Fruit fly (Drosophila melanogaster) whole organism, embryonic: ENCODE results near the gene Ptpmeg2.
A peak's percentile ranks its signal among the peaks of the same experiment; 100 is the strongest.

Experiments
- Abd-B ChIP-seq: fragments of 200-800 bp; sonication (Bioruptor generic); optimal IDR thresholded peaks from 2 replicates; lab custom pipeline; 2018; ENCODE audit warnings: missing biosample characterization, mild to moderate bottlenecking, missing genetic modification characterization, moderate library complexity
- Atf3 ChIP-seq: fragments of 200-800 bp; sonication (Bioruptor generic); optimal IDR thresholded peaks from 3 replicates; lab custom pipeline; 2016; ENCODE audit warnings: missing biosample characterization, missing genetic modification characterization
- B-H1 ChIP-seq: fragments of 200-800 bp; sonication (Bioruptor generic); IDR thresholded peaks from 3 replicates; pipeline ENCODE4 v1.3.6; 2022; ENCODE audit warnings: missing biosample characterization, missing genetic modification characterization
- CG10209 ChIP-seq: fragments of 200-800 bp; sonication (Bioruptor generic); optimal IDR thresholded peaks from 3 replicates; lab custom pipeline; 2017; ENCODE audit warnings: missing biosample characterization, mild to moderate bottlenecking, missing genetic modification characterization, missing genetic modification reagents
- CG10654 ChIP-seq: fragments of 200-800 bp; sonication (Bioruptor generic); optimal IDR thresholded peaks from 2 replicates; lab custom pipeline; 2016; ENCODE audit warnings: missing biosample characterization, missing genetic modification characterization
- CG11093 ChIP-seq: fragments of 200-800 bp; sonication (Bioruptor generic); IDR thresholded peaks from 3 replicates; pipeline ENCODE4 v1.3.6; 2022; ENCODE audit warnings: missing biosample characterization, missing genetic modification characterization
- CG11504 ChIP-seq: fragments of 200-800 bp; sonication (Bioruptor generic); optimal IDR thresholded peaks from 3 replicates; lab custom pipeline; 2019; ENCODE audit warnings: missing biosample characterization, mild to moderate bottlenecking, missing genetic modification characterization, moderate library complexity
- CG12744 ChIP-seq: fragments of 200-800 bp; sonication (Bioruptor generic); optimal IDR thresholded peaks from 2 replicates; lab custom pipeline; 2016; ENCODE audit warnings: missing biosample characterization, missing genetic modification characterization
- CG13296 ChIP-seq: fragments of 200-800 bp; sonication (Bioruptor generic); optimal IDR thresholded peaks from 3 replicates; lab custom pipeline; 2018; ENCODE audit warnings: missing biosample characterization, mild to moderate bottlenecking, missing genetic modification characterization
- CG15269 ChIP-seq: fragments of 200-800 bp; sonication (Bioruptor generic); optimal IDR thresholded peaks from 2 replicates; lab custom pipeline; 2018; ENCODE audit warnings: missing biosample characterization, mild to moderate bottlenecking, missing genetic modification characterization, moderate library complexity
- CG1792 ChIP-seq: fragments of 200-800 bp; sonication (Bioruptor generic); optimal IDR thresholded peaks from 2 replicates; lab custom pipeline; 2016; ENCODE audit warnings: missing biosample characterization, missing genetic modification characterization
- CG18619 ChIP-seq: fragments of 200-800 bp; sonication (Bioruptor generic); optimal IDR thresholded peaks from 3 replicates; lab custom pipeline; 2017; ENCODE audit warnings: missing biosample characterization, mild to moderate bottlenecking, missing genetic modification characterization
- CG2129 ChIP-seq: fragments of 200-800 bp; sonication (Bioruptor generic); IDR thresholded peaks from 2 replicates; pipeline ENCODE4 v1.3.6; 2022; ENCODE audit warnings: missing biosample characterization, missing genetic modification characterization; ENCODE audit not compliant: partially characterized antibody
- CG3065 ChIP-seq: fragments of 200-800 bp; sonication (Bioruptor generic); optimal IDR thresholded peaks from 2 replicates; lab custom pipeline; 2016; ENCODE audit warnings: missing biosample characterization, missing genetic modification characterization
- CG31441 ChIP-seq: fragments of 200-800 bp; sonication (Bioruptor generic); IDR thresholded peaks from 2 replicates; pipeline ENCODE4 v1.3.6; 2022; ENCODE audit warnings: missing biosample characterization, missing genetic modification characterization
- CG32772 ChIP-seq: fragments of 200-800 bp; sonication (Bioruptor generic); IDR thresholded peaks from 2 replicates; pipeline ENCODE4 v1.3.6; 2022; ENCODE audit warnings: missing biosample characterization, missing genetic modification characterization
- CG33557 ChIP-seq: fragments of 200-800 bp; sonication (Bioruptor generic); optimal IDR thresholded peaks from 2 replicates; lab custom pipeline; 2019; ENCODE audit warnings: missing biosample characterization, mild to moderate bottlenecking, missing genetic modification characterization, moderate library complexity
- CG3726 ChIP-seq: fragments of 200-800 bp; sonication (Bioruptor generic); IDR thresholded peaks from 3 replicates; pipeline ENCODE4, ENCODE4 v1.3.6; 2022; ENCODE audit warnings: missing biosample characterization, missing genetic modification characterization
- CG4282 ChIP-seq: fragments of 200-800 bp; sonication (Bioruptor generic); optimal IDR thresholded peaks from 2 replicates; lab custom pipeline; 2016; ENCODE audit warnings: missing biosample characterization, missing genetic modification characterization
- CG7372 ChIP-seq: fragments of 200-800 bp; sonication (Bioruptor generic); IDR thresholded peaks from 2 replicates; pipeline ENCODE4 v1.3.6; 2022; ENCODE audit warnings: missing biosample characterization, missing genetic modification characterization
- CG7745 ChIP-seq: fragments of 200-800 bp; sonication (Bioruptor generic); optimal IDR thresholded peaks from 2 replicates; lab custom pipeline; 2018; ENCODE audit warnings: missing biosample characterization, mild to moderate bottlenecking, missing genetic modification characterization, moderate library complexity
- CG8944 ChIP-seq: fragments of 200-800 bp; sonication (Bioruptor generic); optimal IDR thresholded peaks from 3 replicates; lab custom pipeline; 2016; ENCODE audit warnings: missing biosample characterization, missing genetic modification characterization
- Camta ChIP-seq: fragments of 200-800 bp; sonication (Bioruptor generic); optimal IDR thresholded peaks from 2 replicates; lab custom pipeline; 2016; ENCODE audit warnings: missing biosample characterization, missing genetic modification characterization
- Chrac-16 ChIP-seq: fragments of 200-800 bp; sonication (Bioruptor generic); optimal IDR thresholded peaks from 3 replicates; lab custom pipeline; 2016; ENCODE audit warnings: missing biosample characterization, missing genetic modification characterization
- CoRest ChIP-seq: fragments of 200-800 bp; sonication (Bioruptor generic); optimal IDR thresholded peaks from 3 replicates; lab custom pipeline; 2018; ENCODE audit warnings: missing biosample characterization, mild to moderate bottlenecking, missing genetic modification characterization, moderate library complexity
- Doc2 ChIP-seq: fragments of 200-800 bp; sonication (Bioruptor generic); IDR thresholded peaks from 2 replicates; pipeline ENCODE4 v1.3.6; 2022; ENCODE audit warnings: missing biosample characterization, missing genetic modification characterization
- Elba2 ChIP-seq: fragments of 200-800 bp; sonication (Bioruptor generic); optimal IDR thresholded peaks from 3 replicates; lab custom pipeline; 2016; ENCODE audit warnings: missing biosample characterization, missing genetic modification characterization
- Fer1 ChIP-seq: fragments of 200-800 bp; sonication (Bioruptor generic); optimal IDR thresholded peaks from 2 replicates; lab custom pipeline; 2017; ENCODE audit warnings: missing biosample characterization, mild to moderate bottlenecking, missing genetic modification characterization
- HLH54F ChIP-seq: fragments of 200-800 bp; sonication (Bioruptor generic); optimal IDR thresholded peaks from 3 replicates; lab custom pipeline; 2016; ENCODE audit warnings: missing biosample characterization, missing genetic modification characterization
- Hr51 ChIP-seq, 2 experiments: fragments of 200-800 bp; sonication (Bioruptor generic); optimal IDR thresholded peaks; 2 replicates in 1 of 2; 3 replicates in 1 of 2; lab custom pipeline; 2016 to 2018; ENCODE audit warnings: missing biosample characterization in 2 of 2, missing genetic modification characterization in 2 of 2, mild to moderate bottlenecking in 1 of 2, moderate library complexity in 1 of 2
- MBD-R2 ChIP-seq: fragments of 200-800 bp; sonication (Bioruptor generic); IDR thresholded peaks from 2 replicates; pipeline ENCODE4 v1.3.6; 2022; ENCODE audit warnings: missing biosample characterization, missing genetic modification characterization
- Max ChIP-seq: fragments of 200-800 bp; sonication (Bioruptor generic); optimal IDR thresholded peaks from 2 replicates; lab custom pipeline; 2016; ENCODE audit warnings: missing biosample characterization, mild to moderate bottlenecking, missing genetic modification characterization
- NfI ChIP-seq: fragments of 200-800 bp; sonication (Bioruptor generic); optimal IDR thresholded peaks from 3 replicates; lab custom pipeline; 2018; ENCODE audit warnings: missing biosample characterization, mild to moderate bottlenecking, missing genetic modification characterization, moderate library complexity
- Side ChIP-seq: fragments of 200-800 bp; sonication (Bioruptor generic); optimal IDR thresholded peaks from 2 replicates; lab custom pipeline; 2016; ENCODE audit warnings: missing biosample characterization, missing genetic modification characterization
- Six4 ChIP-seq: fragments of 200-800 bp; sonication (Bioruptor generic); optimal IDR thresholded peaks from 2 replicates; lab custom pipeline; 2016; ENCODE audit warnings: missing biosample characterization, missing genetic modification characterization
- Sry-δ ChIP-seq: fragments of 200-800 bp; sonication (Bioruptor generic); optimal IDR thresholded peaks from 2 replicates; lab custom pipeline; 2016; ENCODE audit warnings: missing biosample characterization, missing genetic modification characterization
- Xrp1 ChIP-seq: fragments of 200-800 bp; sonication (Bioruptor generic); IDR thresholded peaks from 2 replicates; pipeline ENCODE4 v1.3.6; 2022; ENCODE audit warnings: missing biosample characterization, missing genetic modification characterization
- aop ChIP-seq: fragments of 200-800 bp; sonication (Bioruptor generic); IDR thresholded peaks from 2 replicates; pipeline ENCODE4 v1.3.6; 2022; ENCODE audit warnings: missing biosample characterization, missing genetic modification characterization
- ci ChIP-seq: fragments of 200-800 bp; sonication (Bioruptor generic); IDR thresholded peaks from 3 replicates; pipeline ENCODE4 v1.3.6; 2022; ENCODE audit warnings: missing biosample characterization, missing genetic modification characterization
- dmrt11E ChIP-seq: fragments of 200-800 bp; sonication (Bioruptor generic); optimal IDR thresholded peaks from 3 replicates; lab custom pipeline; 2018; ENCODE audit warnings: missing biosample characterization, mild to moderate bottlenecking, missing genetic modification characterization, moderate library complexity
- dmrt99B ChIP-seq: fragments of 200-800 bp; sonication (Bioruptor generic); optimal IDR thresholded peaks from 2 replicates; lab custom pipeline; 2018; ENCODE audit warnings: missing biosample characterization, mild to moderate bottlenecking, missing genetic modification characterization, moderate library complexity
- dysf ChIP-seq: fragments of 200-800 bp; sonication (Bioruptor generic); IDR thresholded peaks from 3 replicates; pipeline ENCODE4 v1.3.6; 2022; ENCODE audit warnings: missing biosample characterization, missing genetic modification characterization
- gcm ChIP-seq: fragments of 200-800 bp; sonication (Bioruptor generic); optimal IDR thresholded peaks from 2 replicates; lab custom pipeline; 2019; ENCODE audit warnings: missing biosample characterization, mild to moderate bottlenecking, missing genetic modification characterization, moderate library complexity
- jumu ChIP-seq: fragments of 200-800 bp; sonication (Bioruptor generic); optimal IDR thresholded peaks from 3 replicates; lab custom pipeline; 2016; ENCODE audit warnings: missing biosample characterization, missing genetic modification characterization
- otp ChIP-seq: fragments of 200-800 bp; sonication (Bioruptor generic); IDR thresholded peaks from 3 replicates; pipeline ENCODE4, ENCODE4 v1.3.6; 2022; ENCODE audit warnings: missing biosample characterization, missing genetic modification characterization
- pan ChIP-seq, 4 experiments: fragments of >200 bp in 3 of 4; fragments of 200-800 bp in 1 of 4; sonication (Bioruptor generic) in 1 of 4; optimal IDR thresholded peaks in 3 of 4; IDR thresholded peaks in 1 of 4; 2 replicates each; pipeline versions ENCODE4 v1.3.6 to Lab custom; 2017 to 2022; ENCODE audit warnings: missing biosample characterization in 2 of 4, missing genetic modification characterization in 2 of 4, mixed read lengths in 1 of 4
- ranshi ChIP-seq: fragments of 200-800 bp; sonication (Bioruptor generic); IDR thresholded peaks from 2 replicates; pipeline ENCODE4 v1.3.6; 2022; ENCODE audit warnings: missing biosample characterization, missing genetic modification characterization
- sens ChIP-seq: fragments of 200-800 bp; sonication (Bioruptor generic); peaks from one replicate; lab custom pipeline; 2016; ENCODE audit warnings: missing biosample characterization, missing genetic modification characterization
- stwl ChIP-seq: fragments of 200-800 bp; sonication (Bioruptor generic); optimal IDR thresholded peaks from 3 replicates; lab custom pipeline; 2018; ENCODE audit warnings: missing biosample characterization, mild to moderate bottlenecking, missing genetic modification characterization, moderate library complexity
- zen ChIP-seq: fragments of 200-800 bp; sonication (Bioruptor generic); optimal IDR thresholded peaks from 3 replicates; lab custom pipeline; 2018; ENCODE audit warnings: missing biosample characterization, mild to moderate bottlenecking, missing genetic modification characterization, moderate library complexity

Ptpmeg2 gene

dm6 chrX:9650048-9650447 is 8.9 kb downstream of the Ptpmeg2 start (continued):
- no peak for TF ChIP-seq pan (optimal IDR thresholded peaks at IDR 0.05; lab: Kevin White, UChicago)
- TF ChIP-seq pan (GFP tag; optimal IDR thresholded peaks at IDR 0.05 in 1 of 2, IDR thresholded peaks at IDR 0.05 in 1 of 2) = peak in 1 of 2 experiments; percentile 21
- TF ChIP-seq aop (GFP tag; lab: Robert Waterston, UW) = no peak
- no peak for TF ChIP-seq Sry-δ
- peak; percentile 81 for TF ChIP-seq Xrp1 (GFP tag; lab: Robert Waterston, UW)
- no peak for TF ChIP-seq CG3726 (GFP tag; lab: Robert Waterston, UW)
- no peak for TF ChIP-seq CG12744 (GFP tag; lab: Kevin White, UChicago)
- TF ChIP-seq Camta (GFP tag; lab: Kevin White, UChicago) = peak; percentile 29
- TF ChIP-seq CG18619 (GFP tag; lab: Kevin White, UChicago) = no peak
- TF ChIP-seq CG7372 = 0 out of 2 replicates have a peak, but pooled peaks have one; percentile 14
- peak; percentile 83 for TF ChIP-seq dmrt11E (tag; lab: Kevin White, UChicago)
- no peak for TF ChIP-seq Max (GFP tag; lab: Kevin White, UChicago)
- peak; percentile 17 for TF ChIP-seq CG10654 (GFP tag; lab: Kevin White, UChicago)
- TF ChIP-seq sens (GFP tag; lab: Kevin White, UChicago) = peak; percentile 95
- no peak for TF ChIP-seq CG4282 (GFP tag; lab: Kevin White, UChicago)
- peak in 1 of 2 experiments; percentile 23 for TF ChIP-seq Hr51 (GFP tag; optimal IDR thresholded peaks at IDR 0.05; lab: Kevin White, UChicago)
- no peak for TF ChIP-seq CG1792
- no peak for TF ChIP-seq jumu (GFP tag; lab: Kevin White, UChicago)
- peak; percentile 50; the same call in 1 of the 3 replicates for TF ChIP-seq dysf (GFP tag; lab: Robert Waterston, UW)
- no peak for TF ChIP-seq Elba2 (GFP tag; lab: Kevin White, UChicago)
- peak; percentile 19 for TF ChIP-seq Abd-B (GFP tag; lab: Kevin White, UChicago)
- 0 out of 3 replicates have a peak, but pooled peaks have one; percentile 19 for TF ChIP-seq B-H1 (GFP tag; lab: Robert Waterston, UW)
- peak; percentile 56; the same call in 1 of the 3 replicates for TF ChIP-seq CG11093 (GFP tag; lab: Robert Waterston, UW)
- no peak for TF ChIP-seq Atf3 (GFP tag; lab: Kevin White, UChicago)
- TF ChIP-seq HLH54F (GFP tag; lab: Kevin White, UChicago) = no peak
- TF ChIP-seq otp (GFP tag; lab: Robert Waterston, UW) = peak; percentile 66; the same call in 1 of the 3 replicates
- TF ChIP-seq NfI (GFP tag; lab: Kevin White, UChicago) = peak; percentile 9
- peak; percentile 19 for TF ChIP-seq CG15269
- peak; percentile 27 for TF ChIP-seq gcm (GFP tag; lab: Kevin White, UChicago)
- peak; percentile 47 for TF ChIP-seq CG33557 (GFP tag; lab: Kevin White, UChicago)
- TF ChIP-seq CG13296 (GFP tag; lab: Kevin White, UChicago) = no peak
- peak; percentile 16 for TF ChIP-seq CG11504
- peak; percentile 68; the same call in 2 of the 3 replicates for TF ChIP-seq ci (GFP tag; lab: Robert Waterston, UW)
- peak; percentile 28 for TF ChIP-seq zen (tag; lab: Kevin White, UChicago)
- peak; percentile 6 for TF ChIP-seq Side (GFP tag; lab: Kevin White, UChicago)
- TF ChIP-seq dmrt99B (tag; lab: Kevin White, UChicago) = peak; percentile 47
- TF ChIP-seq CoRest (tag; lab: Kevin White, UChicago) = peak; percentile 41
- TF ChIP-seq CG3065 (GFP tag; lab: Kevin White, UChicago) = no peak
- peak; percentile 2 for TF ChIP-seq stwl (tag; lab: Kevin White, UChicago)
- peak; percentile 48 for TF ChIP-seq CG8944
- TF ChIP-seq Chrac-16 (GFP tag; lab: Kevin White, UChicago) = peak; percentile 40
- TF ChIP-seq Six4 (GFP tag; lab: Kevin White, UChicago) = peak; percentile 22
- TF ChIP-seq ranshi = peak; percentile 48; the same call in 1 of the 2 replicates
- no peak for TF ChIP-seq MBD-R2 (GFP tag; lab: Robert Waterston, UW)
- no peak for TF ChIP-seq CG7745 (tag; lab: Kevin White, UChicago)
- no peak for TF ChIP-seq Doc2
- peak; percentile 45; the same call in 1 of the 2 replicates for TF ChIP-seq CG31441 (GFP tag; lab: Robert Waterston, UW)
- TF ChIP-seq CG2129 (GFP tag; lab: Robert Waterston, UW) = no peak
- no peak for TF ChIP-seq Fer1 (GFP tag; lab: Kevin White, UChicago)
- TF ChIP-seq CG32772 (GFP tag; lab: Robert Waterston, UW) = peak; percentile 63; the same call in 1 of the 2 replicates
- TF ChIP-seq CG10209 (GFP tag; lab: Kevin White, UChicago) = peak; percentile 19
